Fruit fly (Drosophila melanogaster): Measurements from ENCODE around the gene CG8349.
A peak's percentile ranks its signal among the peaks of the same experiment; 100 is the strongest.

CG8349 gene

DNA sequence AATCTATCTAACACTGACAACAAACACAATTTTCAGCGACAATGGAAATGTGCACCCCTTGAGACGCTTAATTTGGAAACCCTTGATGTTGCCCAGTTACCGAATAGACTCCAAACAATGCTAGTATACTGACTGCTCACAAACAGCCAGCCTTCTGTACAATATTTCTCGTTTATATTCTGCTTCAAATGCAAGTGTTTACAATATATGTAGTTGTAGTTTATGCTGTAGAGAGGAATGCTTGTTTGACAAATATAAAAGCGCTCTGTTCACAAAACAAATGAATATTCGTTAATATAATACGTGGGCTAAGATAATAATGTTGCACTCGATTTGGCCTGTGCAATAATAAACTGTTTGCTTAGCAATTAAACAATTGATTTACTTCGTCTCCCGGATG lies 2.2 kb downstream of the CG8349 start, which contains the start of gene CG8292:
Gene CG8292, minus strand, starts transcription at position 101 of the 400 bp plus-strand sequence.
- no peak for TF ChIP-seq CG34367 (tag; optimal IDR thresholded peaks at IDR 0.05)
- no peak for TF ChIP-seq Pif1A (GFP tag; optimal IDR thresholded peaks at IDR 0.05)
- no peak for TF ChIP-seq rn (GFP tag; IDR thresholded peaks at IDR 0.05)
- no peak for TF ChIP-seq EcR (GFP tag; optimal IDR thresholded peaks at IDR 0.05)
- TF ChIP-seq CG8159 (tag; optimal IDR thresholded peaks at IDR 0.05), result no peak
- no peak for TF ChIP-seq CG10348 (GFP tag; IDR thresholded peaks at IDR 0.05)
- no peak for TF ChIP-seq CG4496 (GFP tag; IDR thresholded peaks at IDR 0.05)
- TF ChIP-seq CG9948 (tag; optimal IDR thresholded peaks at IDR 0.05), result no peak
- TF ChIP-seq D1 (tag; optimal IDR thresholded peaks at IDR 0.05), result no peak
- no peak for TF ChIP-seq Ets98B (GFP tag; IDR thresholded peaks at IDR 0.05)
- TF ChIP-seq fd96Ca (GFP tag; IDR thresholded peaks at IDR 0.05), result no peak

DNA sequence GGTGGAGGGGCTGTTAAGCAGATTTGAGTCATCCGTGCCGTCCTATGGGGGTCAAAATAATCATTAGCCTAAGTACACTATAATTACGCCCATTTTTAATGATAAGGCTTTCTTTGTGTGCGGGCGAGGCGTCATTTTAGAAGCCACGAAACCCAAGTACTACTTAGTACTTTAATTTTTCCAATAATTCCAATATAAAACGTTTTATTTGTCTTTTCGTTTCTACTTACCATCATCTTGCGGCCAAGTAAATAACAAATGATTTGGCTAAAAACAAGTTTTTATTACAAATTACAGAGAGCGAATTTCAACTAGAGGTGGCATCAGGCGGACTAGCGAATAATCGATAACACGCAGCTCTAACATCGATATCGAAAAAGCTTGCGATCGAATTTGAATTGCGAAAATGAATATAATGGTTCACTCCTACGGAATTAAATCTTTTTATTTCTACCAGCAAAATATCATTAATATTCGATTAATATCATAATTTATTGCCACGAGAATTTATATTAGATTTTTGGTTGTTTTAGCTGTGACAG lies 4.7 kb downstream of the CG8349 start, which contains the start of gene Snx6:
Gene Snx6, minus strand, starts transcription at position 349 of the 542 bp plus-strand sequence.
- TF ChIP-seq EcR (GFP tag; optimal IDR thresholded peaks at IDR 0.05), result peak; percentile 39
- TF ChIP-seq CG8159 (tag; optimal IDR thresholded peaks at IDR 0.05), result no peak

DNA sequence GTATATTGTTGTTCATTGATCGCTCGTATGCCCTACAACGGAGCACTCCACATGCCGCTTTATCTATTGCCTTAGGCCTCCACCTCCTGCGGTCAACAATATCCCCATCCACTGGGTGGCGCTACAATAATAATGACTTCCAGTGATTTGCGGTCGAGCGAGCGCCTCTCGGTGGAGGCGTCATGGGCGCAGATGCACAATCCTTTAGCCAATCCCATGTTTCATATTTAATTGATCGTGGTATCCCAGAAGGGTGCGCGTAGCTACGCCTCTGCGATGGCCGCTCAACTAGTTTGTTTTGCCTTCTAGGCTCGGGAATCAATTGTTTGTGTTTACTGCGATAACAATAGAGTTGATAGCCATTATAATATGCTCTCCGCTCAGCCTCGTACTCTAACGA lies 13.4 kb downstream of the CG8349 start:
- TF ChIP-seq Ets98B (GFP tag; IDR thresholded peaks at IDR 0.05) (peak; percentile 84), CG10348 (GFP tag; IDR thresholded peaks at IDR 0.05) (no peak), fd96Ca (GFP tag; IDR thresholded peaks at IDR 0.05) (peak; percentile 85), CG4496 (GFP tag; IDR thresholded peaks at IDR 0.05) (peak; percentile 87), CG17806 (tag; optimal IDR thresholded peaks at IDR 0.05) (peak; percentile 29), CG12605 (GFP tag; IDR thresholded peaks at IDR 0.05) (peak; percentile 29), CG32121 (GFP tag; IDR thresholded peaks at IDR 0.05) (peak; percentile 71), rn (GFP tag; IDR thresholded peaks at IDR 0.05) (no peak)

DNA sequence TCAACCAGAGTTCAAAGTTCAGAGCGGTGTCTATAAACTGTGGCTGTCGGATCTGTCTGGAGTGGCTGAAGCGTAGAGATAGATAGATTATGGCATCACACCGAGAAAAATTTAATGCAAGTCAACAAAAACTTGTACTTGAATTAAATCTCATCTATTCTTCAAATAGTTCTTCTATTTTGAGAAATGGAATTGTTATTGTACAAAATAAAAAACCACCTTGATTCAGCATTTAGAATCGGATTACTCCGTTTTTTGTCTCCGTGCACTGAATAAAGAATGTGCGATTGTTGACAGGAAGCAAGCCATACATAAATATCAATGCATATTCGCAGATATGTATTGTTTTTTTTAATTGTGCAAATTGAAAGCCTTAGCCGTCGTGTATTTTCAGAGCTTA lies 13.9 kb downstream of the CG8349 start:
- TF ChIP-seq CG13204 (GFP tag; optimal IDR thresholded peaks at IDR 0.05) (no peak), CG12605 (GFP tag; IDR thresholded peaks at IDR 0.05) (peak; percentile 76), Ets98B (GFP tag; IDR thresholded peaks at IDR 0.05) (peak; percentile 80), CG4496 (GFP tag; IDR thresholded peaks at IDR 0.05) (peak; percentile 86), Snoo (tag; optimal IDR thresholded peaks at IDR 0.05) (peak; percentile 56), CG8159 (tag; optimal IDR thresholded peaks at IDR 0.05) (peak; percentile 69), fd96Ca (GFP tag; IDR thresholded peaks at IDR 0.05) (peak; percentile 73), CG17806 (tag; optimal IDR thresholded peaks at IDR 0.05) (peak; percentile 63), CG10348 (GFP tag; IDR thresholded peaks at IDR 0.05) (0 out of 2 replicates have a peak, but pooled peaks have one; percentile 11), CG14655 (GFP tag; optimal IDR thresholded peaks at IDR 0.05) (peak; percentile 47), CG8301 (tag; optimal IDR thresholded peaks at IDR 0.05) (peak; percentile 38), CG15710 (tag; optimal IDR thresholded peaks at IDR 0.05) (peak; percentile 53), Pif1A (GFP tag; optimal IDR thresholded peaks at IDR 0.05) (no peak), CG9948 (tag; optimal IDR thresholded peaks at IDR 0.05) (peak; percentile 51), CG34367 (tag; optimal IDR thresholded peaks at IDR 0.05) (peak; percentile 43), Pif1B (GFP tag; optimal IDR thresholded peaks at IDR 0.05) (peak; percentile 47), CG32121 (GFP tag; IDR thresholded peaks at IDR 0.05) (peak; percentile 82), gl (tag; optimal IDR thresholded peaks at IDR 0.05) (no peak), D1 (tag; optimal IDR thresholded peaks at IDR 0.05) (no peak), EcR (GFP tag; optimal IDR thresholded peaks at IDR 0.05) (no peak), rn (GFP tag; IDR thresholded peaks at IDR 0.05) (peak; percentile 72)

DNA sequence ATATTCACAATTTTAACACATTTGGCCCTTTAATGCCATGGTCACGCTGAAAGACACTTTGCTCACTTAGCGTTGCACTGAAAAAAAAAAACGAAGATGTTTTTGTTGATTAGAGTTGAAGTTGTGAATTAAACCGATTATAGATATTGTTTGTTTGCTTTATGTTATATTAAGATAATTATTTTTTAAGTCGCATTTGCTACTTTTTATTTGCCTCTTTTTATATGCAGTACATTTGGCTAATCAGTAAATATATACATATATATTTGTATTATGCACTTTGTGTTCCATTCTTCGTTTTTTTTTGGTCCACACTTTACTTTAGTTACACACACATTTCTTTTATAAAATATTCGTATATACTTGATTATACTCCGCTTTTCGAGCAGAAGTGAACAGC lies 14.5 kb downstream of the CG8349 start:
- TF ChIP-seq Pif1B (GFP tag; optimal IDR thresholded peaks at IDR 0.05) (no peak), Snoo (tag; optimal IDR thresholded peaks at IDR 0.05) (no peak), CG4496 (GFP tag; IDR thresholded peaks at IDR 0.05) (peak; percentile 64; the same call in 1 of the 3 replicates), EcR (GFP tag; optimal IDR thresholded peaks at IDR 0.05) (no peak), CG9948 (tag; optimal IDR thresholded peaks at IDR 0.05) (no peak), CG32121 (GFP tag; IDR thresholded peaks at IDR 0.05) (no peak), CG17806 (tag; optimal IDR thresholded peaks at IDR 0.05) (peak; percentile 26), Ets98B (GFP tag; IDR thresholded peaks at IDR 0.05) (no peak), CG34367 (tag; optimal IDR thresholded peaks at IDR 0.05) (no peak), CG8301 (tag; optimal IDR thresholded peaks at IDR 0.05) (peak; percentile 32), rn (GFP tag; IDR thresholded peaks at IDR 0.05) (no peak), gl (tag; optimal IDR thresholded peaks at IDR 0.05) (no peak), CG15710 (tag; optimal IDR thresholded peaks at IDR 0.05) (peak; percentile 28), D1 (tag; optimal IDR thresholded peaks at IDR 0.05) (no peak), CG14655 (GFP tag; optimal IDR thresholded peaks at IDR 0.05) (peak; percentile 7), CG10348 (GFP tag; IDR thresholded peaks at IDR 0.05) (no peak), CG8159 (tag; optimal IDR thresholded peaks at IDR 0.05) (peak; percentile 48), CG13204 (GFP tag; optimal IDR thresholded peaks at IDR 0.05) (no peak), fd96Ca (GFP tag; IDR thresholded peaks at IDR 0.05) (no peak), CG12605 (GFP tag; IDR thresholded peaks at IDR 0.05) (0 out of 2 replicates have a peak, but pooled peaks have one; percentile 10), Pif1A (GFP tag; optimal IDR thresholded peaks at IDR 0.05) (no peak)

DNA sequence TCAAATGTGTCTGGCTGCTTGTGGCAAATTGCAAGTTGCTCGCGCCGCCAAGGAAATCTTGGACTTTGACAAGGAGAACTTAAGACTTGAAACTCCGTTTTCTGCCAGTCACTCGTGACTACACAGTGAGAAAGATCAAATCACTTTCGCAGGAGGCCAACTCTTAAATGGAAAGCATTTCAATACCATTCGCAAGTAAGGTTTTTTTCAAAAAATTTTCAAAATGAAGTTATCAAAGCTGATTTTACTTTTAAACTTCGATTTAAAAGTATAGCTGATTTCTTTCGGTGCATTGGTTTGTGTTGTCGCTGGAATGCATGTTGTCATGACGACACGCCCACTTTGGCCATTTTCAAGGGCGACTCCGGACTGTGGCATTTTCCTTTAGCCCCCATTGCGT lies 16.7 kb downstream of the CG8349 start:
- TF ChIP-seq CG32121 (GFP tag; IDR thresholded peaks at IDR 0.05) (peak; percentile 60), CG13204 (GFP tag; optimal IDR thresholded peaks at IDR 0.05) (peak; percentile 81), Snoo (tag; optimal IDR thresholded peaks at IDR 0.05) (peak; percentile 55), CG17806 (tag; optimal IDR thresholded peaks at IDR 0.05) (peak; percentile 91), CG4496 (GFP tag; IDR thresholded peaks at IDR 0.05) (peak; percentile 91), CG8159 (tag; optimal IDR thresholded peaks at IDR 0.05) (peak; percentile 89), D1 (tag; optimal IDR thresholded peaks at IDR 0.05) (peak; percentile 49), EcR (GFP tag; optimal IDR thresholded peaks at IDR 0.05) (peak; percentile 20), Ets98B (GFP tag; IDR thresholded peaks at IDR 0.05) (peak; percentile 75), CG10348 (GFP tag; IDR thresholded peaks at IDR 0.05) (no peak), rn (GFP tag; IDR thresholded peaks at IDR 0.05) (0 out of 2 replicates have a peak, but pooled peaks have one; percentile 26), CG14655 (GFP tag; optimal IDR thresholded peaks at IDR 0.05) (peak; percentile 89), CG9948 (tag; optimal IDR thresholded peaks at IDR 0.05) (peak; percentile 89), Pif1A (GFP tag; optimal IDR thresholded peaks at IDR 0.05) (peak; percentile 84), fd96Ca (GFP tag; IDR thresholded peaks at IDR 0.05) (peak; percentile 89), CG12605 (GFP tag; IDR thresholded peaks at IDR 0.05) (peak; percentile 84), CG8301 (tag; optimal IDR thresholded peaks at IDR 0.05) (peak; percentile 85), gl (tag; optimal IDR thresholded peaks at IDR 0.05) (peak; percentile 89), CG15710 (tag; optimal IDR thresholded peaks at IDR 0.05) (peak; percentile 91), CG34367 (tag; optimal IDR thresholded peaks at IDR 0.05) (peak; percentile 91), Pif1B (GFP tag; optimal IDR thresholded peaks at IDR 0.05) (peak; percentile 85)

All from whole organism, pupa.